Worm (Caenorhabditis elegans) whole organism, L4/young adult: ENCODE measurements around the gene ZK896.4.

Source experiments
- W03F9.2 ChIP-seq: fragments of 150-350 bp; optimal IDR thresholded peaks from 2 replicates; lab custom pipeline; 2014; ENCODE audit warnings: missing biosample characterization, missing genetic modification characterization
- dao-5 ChIP-seq: sonication (generic microtip); optimal IDR thresholded peaks from 2 replicates; lab custom pipeline; 2016; ENCODE audit warnings: missing genotype, missing genetic modification characterization, moderate library complexity, missing compliant biosample characterization

ce11 chrIV:12840873-12841272 lies 42.2 kb downstream of the ZK896.4 start:
- no peak for TF ChIP-seq W03F9.2 (tag; lab: Kevin White, UChicago)
- TF ChIP-seq dao-5 = no peak
